Fruit fly (Drosophila melanogaster) Kc167 (cell line): ENCODE measurements around the gene t-Grip91.

Source experiments
- Myc ChIP-seq: fragments of >200 bp; optimal IDR thresholded peaks from 2 replicates; lab custom pipeline; 2017; ENCODE audit warnings: missing external identifiers
- Sin3A ChIP-seq: fragments of >200 bp; optimal IDR thresholded peaks from 2 replicates; lab custom pipeline; 2018; ENCODE audit warnings: missing external identifiers
- h ChIP-seq: fragments of >200 bp; optimal IDR thresholded peaks from 3 replicates; lab custom pipeline; 2018; ENCODE audit warnings: missing external identifiers
- insv ChIP-seq: fragments of >200 bp; optimal IDR thresholded peaks from 3 replicates; lab custom pipeline; 2018; ENCODE audit warnings: missing external identifiers
- psq ChIP-seq: fragments of >200 bp; optimal IDR thresholded peaks from 2 replicates; lab custom pipeline; 2017; ENCODE audit warnings: missing external identifiers
- ttk ChIP-seq: sonication (Bioruptor generic); optimal IDR thresholded peaks from 2 replicates; lab custom pipeline; 2017; ENCODE audit warnings: missing external identifiers

DNA sequence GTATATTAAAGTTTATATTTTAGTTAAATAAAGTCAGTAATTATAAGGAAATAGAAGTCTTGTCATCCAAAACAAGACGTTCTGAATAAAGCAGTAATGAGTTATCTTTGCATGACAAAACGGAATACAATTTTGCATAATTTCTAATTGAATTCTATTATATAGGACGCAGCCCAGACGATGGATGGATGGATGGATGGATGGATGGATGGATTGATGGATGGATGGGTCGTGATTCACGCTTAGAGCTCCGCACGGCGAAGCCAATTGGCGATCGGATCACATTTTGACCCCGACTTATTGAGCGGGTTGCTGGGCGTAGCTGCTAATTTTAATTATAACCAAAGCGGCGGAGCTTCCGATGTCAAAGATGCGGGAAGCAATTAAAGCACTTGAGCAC, 20.5 kb upstream of the t-Grip91 start:
- no peak for TF ChIP-seq Myc (lab: Kevin White, UChicago)
- no peak for TF ChIP-seq h (lab: Kevin White, UChicago)
- TF ChIP-seq insv (lab: Kevin White, UChicago), result no peak
- no peak for TF ChIP-seq psq (lab: Kevin White, UChicago)
- no peak for TF ChIP-seq Sin3A (lab: Kevin White, UChicago)
- no peak for TF ChIP-seq ttk (lab: Kevin White, UChicago)
